Worm (Caenorhabditis elegans) whole organism, young adult: ENCODE measurements around the gene chtb-3.

ENCODE experiments used
- F49E8.2 ChIP-seq: sonication (generic microtip); optimal IDR thresholded peaks from 3 replicates; lab custom pipeline; 2017; ENCODE audit warnings: missing genetic modification characterization, mild to moderate bottlenecking, missing compliant biosample characterization, antibody characterized with exemption, moderate library complexity; ENCODE audit not compliant: insufficient read depth
- F52B5.7 ChIP-seq: sonication (generic microtip); optimal IDR thresholded peaks from 2 replicates; lab custom pipeline; 2016; ENCODE audit warnings: mild to moderate bottlenecking, missing genetic modification characterization, missing compliant biosample characterization
- K11D2.4 ChIP-seq: fragments of 200-800 bp; sonication (Bioruptor generic); IDR thresholded peaks from 2 replicates; pipeline ENCODE4 v1.3.6; 2022; ENCODE audit warnings: missing genetic modification reagents, missing genetic modification characterization, missing compliant biosample characterization
- Y95B8A.8 ChIP-seq: fragments of 200-800 bp; sonication (Bioruptor generic); IDR thresholded peaks from 2 replicates; pipeline ENCODE4 v1.3.6; 2022; ENCODE audit warnings: missing genetic modification reagents, missing genetic modification characterization, missing compliant biosample characterization
- akir-1 ChIP-seq: fragments of 200-800 bp; sonication (Bioruptor generic); optimal IDR thresholded peaks from 2 replicates; lab custom pipeline; 2018; ENCODE audit warnings: mild to moderate bottlenecking, missing genetic modification characterization, moderate library complexity, missing compliant biosample characterization
- aptf-2 ChIP-seq: fragments of 200-800 bp; sonication (Bioruptor generic); conservative IDR thresholded peaks from 2 replicates; pipeline ENCODE4 v1.3.6; 2022; ENCODE audit warnings: missing genetic modification reagents, missing genetic modification characterization, missing compliant biosample characterization
- egrh-3 ChIP-seq: fragments of 200-800 bp; sonication (Bioruptor generic); IDR thresholded peaks from 2 replicates; pipeline ENCODE4 v1.3.6; 2022; ENCODE audit warnings: missing genetic modification reagents, missing genetic modification characterization, missing compliant biosample characterization
- nfya-2 ChIP-seq: fragments of 200-800 bp; sonication (Bioruptor generic); IDR thresholded peaks from 2 replicates; pipeline ENCODE4 v1.3.6; 2022; ENCODE audit warnings: missing genetic modification reagents, missing genetic modification characterization, missing compliant biosample characterization
- rpc-1 ChIP-seq, 2 experiments: fragments of 150-350 bp in 1 of 2; sonication (generic microtip) in 1 of 2; optimal IDR thresholded peaks; 2 replicates each; lab custom pipeline; 2014 to 2018; ENCODE audit warnings: missing biosample characterization in 1 of 2, missing genetic modification characterization in 1 of 2, missing genetic modification reagents in 1 of 2, missing genotype in 1 of 2
- unc-130 ChIP-seq: sonication (generic microtip); optimal IDR thresholded peaks from 2 replicates; lab custom pipeline; 2016; ENCODE audit warnings: missing genetic modification reagents, missing genetic modification characterization, missing compliant biosample characterization
- zim-3 ChIP-seq: sonication (generic microtip); optimal IDR thresholded peaks from 2 replicates; lab custom pipeline; 2017; ENCODE audit warnings: mild to moderate bottlenecking, missing genetic modification characterization, moderate library complexity, missing compliant biosample characterization

ce11 chrX:6275343-6275742 lies 44.1 kb downstream of the chtb-3 start:
- TF ChIP-seq aptf-2 (GFP tag; lab: Robert Waterston, UW) (no peak), egrh-3 (GFP tag; lab: Robert Waterston, UW) (no peak), rpc-1 (optimal IDR thresholded peaks at IDR 0.05; lab: Kevin White, UChicago) (no peak), rpc-1 (tag; optimal IDR thresholded peaks at IDR 0.05; lab: Kevin White, UChicago) (no peak), F52B5.7 (no peak), akir-1 (GFP tag; lab: Kevin White, UChicago) (no peak), nfya-2 (no peak), Y95B8A.8 (GFP tag; lab: Robert Waterston, UW) (no peak), unc-130 (no peak), K11D2.4 (GFP tag; lab: Robert Waterston, UW) (no peak), F49E8.2 (tag; lab: Kevin White, UChicago) (no peak), zim-3 (no peak)
